Worm (Caenorhabditis elegans) whole organism, L2 larva: ENCODE results near the gene T06D8.2.

Source experiments
- C34F6.9 ChIP-seq: fragments of 150-350 bp; optimal IDR thresholded peaks from 2 replicates; lab custom pipeline; 2014; ENCODE audit warnings: missing biosample characterization, missing genetic modification characterization
- R02D3.7 ChIP-seq: fragments of 150-350 bp; optimal IDR thresholded peaks from 2 replicates; lab custom pipeline; 2014; ENCODE audit warnings: missing biosample characterization, missing genetic modification characterization
- Y55F3AM.14 ChIP-seq: fragments of 200-800 bp; sonication (Bioruptor generic); optimal IDR thresholded peaks from 2 replicates; lab custom pipeline; 2018; ENCODE audit warnings: mild to moderate bottlenecking, missing genetic modification characterization, missing compliant biosample characterization
- ZK546.5 ChIP-seq: sonication (generic microtip); optimal IDR thresholded peaks from 2 replicates; lab custom pipeline; 2017; ENCODE audit warnings: missing biosample characterization, missing genetic modification characterization
- alr-1 ChIP-seq: fragments of 150-350 bp; optimal IDR thresholded peaks from 2 replicates; lab custom pipeline; 2014; ENCODE audit warnings: missing biosample characterization, missing genetic modification characterization
- aly-2 ChIP-seq: fragments of 150-350 bp; optimal IDR thresholded peaks from 2 replicates; lab custom pipeline; 2014; ENCODE audit warnings: missing biosample characterization, missing genetic modification characterization
- ama-1 ChIP-seq: fragments of 150-350 bp; optimal IDR thresholded peaks from 2 replicates; lab custom pipeline; 2018; ENCODE audit warnings: inconsistent platforms
- blmp-1 ChIP-seq: sonication (generic microtip); optimal IDR thresholded peaks from 2 replicates; lab custom pipeline; 2017; ENCODE audit warnings: missing genetic modification characterization, mild to moderate bottlenecking, missing compliant biosample characterization, antibody characterized with exemption, moderate library complexity; ENCODE audit not compliant: insufficient read depth
- ceh-16 ChIP-seq: fragments of 150-350 bp; optimal IDR thresholded peaks from 2 replicates; lab custom pipeline; 2014; ENCODE audit warnings: missing biosample characterization, missing genetic modification characterization
- ceh-82 ChIP-seq: fragments of 150-350 bp; optimal IDR thresholded peaks from 2 replicates; lab custom pipeline; 2014; ENCODE audit warnings: missing biosample characterization, missing genetic modification characterization
- crh-2 ChIP-seq: sonication (generic microtip); optimal IDR thresholded peaks from 2 replicates; lab custom pipeline; 2017; ENCODE audit warnings: missing biosample characterization, missing genetic modification characterization
- dmd-4 ChIP-seq: sonication (generic microtip); optimal IDR thresholded peaks from 2 replicates; lab custom pipeline; 2017; ENCODE audit warnings: missing biosample characterization, missing genetic modification characterization
- egl-27 ChIP-seq: sonication (generic microtip); optimal IDR thresholded peaks from 3 replicates; lab custom pipeline; 2017; ENCODE audit warnings: missing biosample characterization, missing genetic modification reagents, missing genetic modification characterization
- elt-1 ChIP-seq: fragments of 150-350 bp; optimal IDR thresholded peaks from 2 replicates; lab custom pipeline; 2014; ENCODE audit warnings: missing biosample characterization, missing genetic modification characterization
- elt-3 ChIP-seq: sonication (generic microtip); optimal IDR thresholded peaks from 2 replicates; lab custom pipeline; 2017; ENCODE audit warnings: missing biosample characterization, missing genetic modification characterization
- fos-1 ChIP-seq: fragments of 150-350 bp; optimal IDR thresholded peaks from 2 replicates; lab custom pipeline; 2014; ENCODE audit warnings: missing biosample characterization, missing genetic modification characterization
- gmeb-1 ChIP-seq: fragments of 150-350 bp; optimal IDR thresholded peaks from 2 replicates; lab custom pipeline; 2014; ENCODE audit warnings: missing biosample characterization, missing genetic modification characterization
- lin-11 ChIP-seq: fragments of 150-350 bp; sonication (generic microtip); optimal IDR thresholded peaks from 2 replicates; lab custom pipeline; 2014; ENCODE audit warnings: missing biosample characterization, missing genetic modification characterization, inconsistent platforms, mixed read lengths
- lin-13 ChIP-seq: fragments of 150-350 bp; optimal IDR thresholded peaks from 2 replicates; lab custom pipeline; 2014; ENCODE audit warnings: missing biosample characterization, missing genetic modification reagents, missing genetic modification characterization
- lin-39 ChIP-seq: fragments of 150-350 bp; optimal IDR thresholded peaks from 2 replicates; lab custom pipeline; 2014; ENCODE audit warnings: missing biosample characterization, missing genetic modification reagents, missing genetic modification characterization
- lsy-2 ChIP-seq, 2 experiments: fragments of 150-350 bp in 1 of 2; sonication (generic microtip) in 1 of 2; optimal IDR thresholded peaks; 2 replicates each; lab custom pipeline; 2014 to 2017; ENCODE audit warnings: missing biosample characterization in 2 of 2, missing genetic modification characterization in 2 of 2
- mbf-1 ChIP-seq: sonication (generic microtip); optimal IDR thresholded peaks from 2 replicates; lab custom pipeline; 2017; ENCODE audit warnings: missing biosample characterization, missing genetic modification characterization
- nhr-10 ChIP-seq: sonication (generic microtip); optimal IDR thresholded peaks from 2 replicates; lab custom pipeline; 2017; ENCODE audit warnings: missing biosample characterization, missing genetic modification characterization
- nhr-11 ChIP-seq: fragments of 150-350 bp; optimal IDR thresholded peaks from 2 replicates; lab custom pipeline; 2014; ENCODE audit warnings: missing biosample characterization, missing genetic modification characterization
- nhr-12 ChIP-seq: fragments of 150-350 bp; optimal IDR thresholded peaks from 2 replicates; lab custom pipeline; 2014; ENCODE audit warnings: missing biosample characterization, missing genetic modification characterization
- nhr-129 ChIP-seq: fragments of 150-350 bp; optimal IDR thresholded peaks from 2 replicates; lab custom pipeline; 2014; ENCODE audit warnings: missing biosample characterization, missing genetic modification characterization
- nhr-21 ChIP-seq: fragments of 150-350 bp; optimal IDR thresholded peaks from 2 replicates; lab custom pipeline; 2014; ENCODE audit warnings: missing biosample characterization, missing genetic modification characterization
- nhr-23 ChIP-seq: fragments of 150-350 bp; optimal IDR thresholded peaks from 2 replicates; lab custom pipeline; 2014; ENCODE audit warnings: missing biosample characterization, missing genetic modification reagents, missing genetic modification characterization
- nhr-237 ChIP-seq: fragments of 150-350 bp; optimal IDR thresholded peaks from 2 replicates; lab custom pipeline; 2014; ENCODE audit warnings: missing biosample characterization, missing genetic modification characterization
- nhr-6 ChIP-seq: fragments of 150-350 bp; optimal IDR thresholded peaks from 2 replicates; lab custom pipeline; 2014; ENCODE audit warnings: missing biosample characterization, missing genetic modification characterization
- nhr-77 ChIP-seq: fragments of 150-350 bp; optimal IDR thresholded peaks from 2 replicates; lab custom pipeline; 2014; ENCODE audit warnings: missing biosample characterization, missing genetic modification characterization
- sem-4 ChIP-seq: fragments of 150-350 bp; optimal IDR thresholded peaks from 2 replicates; lab custom pipeline; 2014; ENCODE audit warnings: missing biosample characterization, missing genetic modification reagents, missing genetic modification characterization
- skn-1 ChIP-seq: sonication (generic microtip); optimal IDR thresholded peaks from 2 replicates; lab custom pipeline; 2017; ENCODE audit warnings: missing biosample characterization, missing genetic modification characterization
- sma-9 ChIP-seq, 2 experiments: fragments of 150-350 bp in 1 of 2; sonication (generic microtip) in 1 of 2; optimal IDR thresholded peaks; 2 replicates each; lab custom pipeline; 2014 to 2016; ENCODE audit warnings: missing genetic modification characterization in 2 of 2, mild to moderate bottlenecking in 1 of 2, missing biosample characterization in 1 of 2, missing compliant biosample characterization in 1 of 2, missing genetic modification reagents in 1 of 2, moderate library complexity in 1 of 2
- unc-39 ChIP-seq: fragments of 150-350 bp; optimal IDR thresholded peaks from 2 replicates; lab custom pipeline; 2014; ENCODE audit warnings: missing biosample characterization, missing genetic modification characterization
- unc-55 ChIP-seq: fragments of 150-350 bp; sonication (generic microtip); optimal IDR thresholded peaks from 3 replicates; lab custom pipeline; 2014; ENCODE audit warnings: missing biosample characterization, missing genetic modification reagents, missing genetic modification characterization
- unc-62 ChIP-seq: fragments of 150-350 bp; optimal IDR thresholded peaks from 2 replicates; lab custom pipeline; 2014; ENCODE audit warnings: missing biosample characterization, missing genetic modification reagents, missing genetic modification characterization
- ztf-1 ChIP-seq: fragments of 200-800 bp; sonication (Bioruptor generic); conservative IDR thresholded peaks from 2 replicates; pipeline ENCODE4 v1.3.6; 2022; ENCODE audit warnings: missing genetic modification characterization, missing compliant biosample characterization
- ztf-11 ChIP-seq: sonication (generic microtip); optimal IDR thresholded peaks from 2 replicates; lab custom pipeline; 2017; ENCODE audit warnings: missing biosample characterization, missing genetic modification characterization

Gene T06D8.2

ce11 chrII:11224045-11224481 is 2.4 kb upstream of the T06D8.2 start (continued):
- TF ChIP-seq unc-55 (GFP tag; lab: Kevin White, UChicago) (peak; percentile 67), nhr-6 (tag; lab: Kevin White, UChicago) (peak; percentile 37), unc-62 (GFP tag; lab: Kevin White, UChicago) (no peak), ama-1 (peak; percentile 97), sma-9 (GFP tag; optimal IDR thresholded peaks at IDR 0.05; lab: Kevin White, UChicago) (peak; percentile 86), sma-9 (tag; optimal IDR thresholded peaks at IDR 0.05; lab: Kevin White, UChicago) (no peak), dmd-4 (tag; lab: Kevin White, UChicago) (no peak), sem-4 (tag; lab: Kevin White, UChicago) (no peak), unc-39 (tag; lab: Kevin White, UChicago) (no peak), lin-39 (tag; lab: Kevin White, UChicago) (no peak), nhr-77 (tag; lab: Kevin White, UChicago) (peak; percentile 58), blmp-1 (peak; percentile 24), lin-13 (GFP tag; lab: Kevin White, UChicago) (peak; percentile 43), egl-27 (tag; lab: Kevin White, UChicago) (peak; percentile 70), nhr-129 (tag; lab: Kevin White, UChicago) (peak; percentile 46), nhr-12 (tag; lab: Kevin White, UChicago) (no peak), Y55F3AM.14 (peak; percentile 58)

ce11 chrII:11234751-11235150 is 8.3 kb downstream of the T06D8.2 start, which contains the start of gene cox-15:
TSS of gene cox-15 (minus strand) at chrII:11234952.
- TF ChIP-seq skn-1 = no peak
- no peak for TF ChIP-seq ztf-11 (tag; lab: Kevin White, UChicago)
- no peak for TF ChIP-seq ZK546.5
- no peak for TF ChIP-seq nhr-10 (tag; lab: Kevin White, UChicago)
- no peak for TF ChIP-seq crh-2 (tag; lab: Kevin White, UChicago)
- TF ChIP-seq mbf-1 (tag; lab: Kevin White, UChicago) = no peak
- TF ChIP-seq nhr-23 (tag; lab: Kevin White, UChicago) = no peak
- TF ChIP-seq elt-1 (tag; lab: Kevin White, UChicago) = no peak
- TF ChIP-seq R02D3.7 (tag; lab: Kevin White, UChicago) = no peak
- TF ChIP-seq aly-2 (tag; lab: Kevin White, UChicago) = no peak
- no peak for TF ChIP-seq blmp-1
- no peak for TF ChIP-seq sma-9 (GFP tag; optimal IDR thresholded peaks at IDR 0.05; lab: Kevin White, UChicago)
- TF ChIP-seq sma-9 (tag; optimal IDR thresholded peaks at IDR 0.05; lab: Kevin White, UChicago) = no peak
- no peak for TF ChIP-seq ceh-16
- no peak for TF ChIP-seq nhr-237 (tag; lab: Kevin White, UChicago)
- TF ChIP-seq gmeb-1 (tag; lab: Kevin White, UChicago) = no peak
- TF ChIP-seq ceh-82 (tag; lab: Kevin White, UChicago) = no peak
- TF ChIP-seq elt-3 (tag; lab: Kevin White, UChicago) = no peak
- TF ChIP-seq nhr-11 (tag; lab: Kevin White, UChicago) = no peak
- TF ChIP-seq fos-1 = no peak
- no peak for TF ChIP-seq ztf-1 (GFP tag; lab: Robert Waterston, UW)

- no peak for TF ChIP-seq unc-39 (tag; lab: Kevin White, UChicago)
- no peak for TF ChIP-seq unc-62 (GFP tag; lab: Kevin White, UChicago)
- TF ChIP-seq elt-1 (tag; lab: Kevin White, UChicago) = no peak
- TF ChIP-seq gmeb-1 (tag; lab: Kevin White, UChicago) = no peak
- TF ChIP-seq nhr-129 (tag; lab: Kevin White, UChicago) = peak; percentile 53
- TF ChIP-seq lin-11 = no peak
- peak; percentile 48 for TF ChIP-seq ama-1
- peak; percentile 15 for TF ChIP-seq unc-55 (GFP tag; lab: Kevin White, UChicago)
- no peak for TF ChIP-seq sma-9 (GFP tag; optimal IDR thresholded peaks at IDR 0.05; lab: Kevin White, UChicago)
- no peak for TF ChIP-seq sma-9 (tag; optimal IDR thresholded peaks at IDR 0.05; lab: Kevin White, UChicago)
- no peak for TF ChIP-seq ztf-1 (GFP tag; lab: Robert Waterston, UW)
- TF ChIP-seq lsy-2 (tag; optimal IDR thresholded peaks at IDR 0.05; lab: Kevin White, UChicago) = peak in 1 of 2 experiments; percentile 26
- no peak for TF ChIP-seq alr-1
- TF ChIP-seq sem-4 (tag; lab: Kevin White, UChicago) = no peak
- TF ChIP-seq nhr-10 (tag; lab: Kevin White, UChicago) = no peak
- no peak for TF ChIP-seq nhr-6 (tag; lab: Kevin White, UChicago)
- no peak for TF ChIP-seq Y55F3AM.14
- TF ChIP-seq ceh-16 = no peak
- no peak for TF ChIP-seq nhr-21 (tag; lab: Kevin White, UChicago)
- peak; percentile 38 for TF ChIP-seq C34F6.9
These were observed 9.8 kb downstream of the T06D8.2 start, which contains the start of gene cchl-1 for ce11 chrII:11236274-11236673. TSS of gene cchl-1 (minus strand) at chrII:11236387.
